Fruit fly (Drosophila melanogaster) whole organism, embryonic: Measurements from ENCODE around the gene Tbca.

Experiments used
- Ada2b ChIP-seq: fragments of 200-800 bp; sonication (Bioruptor generic); IDR thresholded peaks from 2 replicates; pipeline ENCODE4 v1.3.6; 2022; ENCODE audit warnings: missing biosample characterization, missing genetic modification characterization
- CG11456 ChIP-seq: fragments of 200-800 bp; sonication (Bioruptor generic); IDR thresholded peaks from 3 replicates; pipeline ENCODE4 v1.3.6; 2022; ENCODE audit warnings: missing biosample characterization, missing genetic modification characterization
- CG11504 ChIP-seq: fragments of 200-800 bp; sonication (Bioruptor generic); optimal IDR thresholded peaks from 3 replicates; lab custom pipeline; 2019; ENCODE audit warnings: missing biosample characterization, mild to moderate bottlenecking, missing genetic modification characterization, moderate library complexity
- CG12391 ChIP-seq: fragments of 200-800 bp; sonication (Bioruptor generic); optimal IDR thresholded peaks from 3 replicates; lab custom pipeline; 2018; ENCODE audit warnings: missing biosample characterization, mild to moderate bottlenecking, missing genetic modification characterization, moderate library complexity
- CG12744 ChIP-seq: fragments of 200-800 bp; sonication (Bioruptor generic); optimal IDR thresholded peaks from 2 replicates; lab custom pipeline; 2016; ENCODE audit warnings: missing biosample characterization, missing genetic modification characterization
- CG13296 ChIP-seq: fragments of 200-800 bp; sonication (Bioruptor generic); optimal IDR thresholded peaks from 3 replicates; lab custom pipeline; 2018; ENCODE audit warnings: missing biosample characterization, mild to moderate bottlenecking, missing genetic modification characterization
- CG13624 ChIP-seq: fragments of 200-800 bp; sonication (Bioruptor generic); optimal IDR thresholded peaks from 2 replicates; lab custom pipeline; 2016; ENCODE audit warnings: missing biosample characterization, missing genetic modification characterization
- CG15479 ChIP-seq: fragments of 200-800 bp; sonication (Bioruptor generic); optimal IDR thresholded peaks from 3 replicates; lab custom pipeline; 2019; ENCODE audit warnings: missing biosample characterization, mild to moderate bottlenecking, missing genetic modification characterization, moderate library complexity
- CG1603 ChIP-seq: fragments of 200-800 bp; sonication (Bioruptor generic); optimal IDR thresholded peaks from 2 replicates; lab custom pipeline; 2019; ENCODE audit warnings: missing biosample characterization, mild to moderate bottlenecking, missing genetic modification characterization, moderate library complexity
- CG1647 ChIP-seq: fragments of 200-800 bp; sonication (Bioruptor generic); optimal IDR thresholded peaks from 3 replicates; lab custom pipeline; 2016; ENCODE audit warnings: missing biosample characterization, missing genetic modification characterization
- CG16813 ChIP-seq: fragments of 200-800 bp; sonication (Bioruptor generic); IDR thresholded peaks from 3 replicates; pipeline ENCODE4 v1.3.6; 2022; ENCODE audit warnings: missing biosample characterization, missing genetic modification characterization; ENCODE audit not compliant: partially characterized antibody
- CG16815 ChIP-seq: fragments of 200-800 bp; sonication (Bioruptor generic); optimal IDR thresholded peaks from 3 replicates; lab custom pipeline; 2017; ENCODE audit warnings: missing biosample characterization, mild to moderate bottlenecking, missing genetic modification characterization
- CG17361 ChIP-seq: fragments of 200-800 bp; sonication (Bioruptor generic); IDR thresholded peaks from 3 replicates; pipeline ENCODE4 v1.3.6; 2022; ENCODE audit warnings: missing biosample characterization, missing genetic modification characterization
- CG2678 ChIP-seq: fragments of 200-800 bp; sonication (Bioruptor generic); optimal IDR thresholded peaks from 3 replicates; lab custom pipeline; 2019; ENCODE audit warnings: missing biosample characterization, mild to moderate bottlenecking, missing genetic modification characterization, moderate library complexity
- CG30403 ChIP-seq: fragments of 200-800 bp; sonication (Bioruptor generic); optimal IDR thresholded peaks from 3 replicates; lab custom pipeline; 2016; ENCODE audit warnings: missing biosample characterization, missing genetic modification characterization
- CG4617 ChIP-seq: fragments of 200-800 bp; sonication (Bioruptor generic); optimal IDR thresholded peaks from 3 replicates; lab custom pipeline; 2016; ENCODE audit warnings: missing biosample characterization, missing genetic modification characterization, borderline replicate concordance
- CG4707 ChIP-seq: fragments of 200-800 bp; sonication (Bioruptor generic); optimal IDR thresholded peaks from 2 replicates; lab custom pipeline; 2018; ENCODE audit warnings: missing biosample characterization, mild to moderate bottlenecking, missing genetic modification characterization, moderate library complexity
- CG4854 ChIP-seq: fragments of 200-800 bp; sonication (Bioruptor generic); optimal IDR thresholded peaks from 2 replicates; lab custom pipeline; 2016; ENCODE audit warnings: missing biosample characterization, missing genetic modification characterization, inconsistent platforms
- CG6654 ChIP-seq: fragments of 200-800 bp; sonication (Bioruptor generic); optimal IDR thresholded peaks from 2 replicates; lab custom pipeline; 2017; ENCODE audit warnings: missing biosample characterization, mild to moderate bottlenecking, missing genetic modification characterization
- CG7271 ChIP-seq: fragments of 200-800 bp; sonication (Bioruptor generic); optimal IDR thresholded peaks from 2 replicates; lab custom pipeline; 2018; ENCODE audit warnings: missing biosample characterization, mild to moderate bottlenecking, missing genetic modification characterization, moderate library complexity
- CG8765 ChIP-seq: fragments of 200-800 bp; sonication (Bioruptor generic); IDR thresholded peaks from 2 replicates; pipeline ENCODE4 v1.3.6; 2022; ENCODE audit warnings: missing biosample characterization, missing genetic modification characterization
- D19B ChIP-seq: fragments of 200-800 bp; sonication (Bioruptor generic); optimal IDR thresholded peaks from 2 replicates; lab custom pipeline; 2017; ENCODE audit warnings: missing biosample characterization, mild to moderate bottlenecking, missing genetic modification characterization
- E2f2 ChIP-seq: fragments of 200-800 bp; sonication (Bioruptor generic); IDR thresholded peaks from 2 replicates; pipeline ENCODE4 v1.3.6; 2022; ENCODE audit warnings: missing biosample characterization, missing genetic modification characterization
- Gsc ChIP-seq: fragments of 200-800 bp; sonication (Bioruptor generic); IDR thresholded peaks from 2 replicates; pipeline ENCODE4 v1.3.6; 2022; ENCODE audit warnings: missing biosample characterization, missing genetic modification characterization
- H15 ChIP-seq: fragments of 200-800 bp; sonication (Bioruptor generic); IDR thresholded peaks from 3 replicates; pipeline ENCODE4 v1.3.6; 2022; ENCODE audit warnings: missing biosample characterization, missing genetic modification characterization
- Med ChIP-seq: fragments of 200-800 bp; sonication (Bioruptor generic); peaks from one replicate; lab custom pipeline; 2016; ENCODE audit warnings: missing biosample characterization, missing genetic modification characterization, mild to moderate bottlenecking, inconsistent platforms, moderate library complexity
- Oli ChIP-seq: fragments of 200-800 bp; sonication (Bioruptor generic); optimal IDR thresholded peaks from 2 replicates; lab custom pipeline; 2018; ENCODE audit warnings: missing biosample characterization, mild to moderate bottlenecking, missing genetic modification characterization, moderate library complexity
- PHDP ChIP-seq: fragments of 200-800 bp; sonication (Bioruptor generic); optimal IDR thresholded peaks from 3 replicates; lab custom pipeline; 2018; ENCODE audit warnings: missing biosample characterization, mild to moderate bottlenecking, missing genetic modification characterization, moderate library complexity
- Ptx1 ChIP-seq: fragments of 200-800 bp; sonication (Bioruptor generic); IDR thresholded peaks from 2 replicates; pipeline ENCODE4 v1.3.6; 2022; ENCODE audit warnings: missing biosample characterization, missing genetic modification characterization
- Sox102F ChIP-seq: fragments of 200-800 bp; sonication (Bioruptor generic); optimal IDR thresholded peaks from 2 replicates; lab custom pipeline; 2018; ENCODE audit warnings: missing biosample characterization, mild to moderate bottlenecking, missing genetic modification characterization, moderate library complexity
- Sry-δ ChIP-seq: fragments of 200-800 bp; sonication (Bioruptor generic); optimal IDR thresholded peaks from 2 replicates; lab custom pipeline; 2016; ENCODE audit warnings: missing biosample characterization, missing genetic modification characterization
- Trl ChIP-seq, 3 experiments: fragments of >200 bp in 2 of 3; fragments of 200-800 bp in 1 of 3; sonication (Bioruptor generic) in 1 of 3; optimal IDR thresholded peaks; 2 replicates in 1 of 3; 3 replicates in 2 of 3; lab custom pipeline; 2016 to 2017; ENCODE audit warnings: missing biosample characterization in 1 of 3, missing genetic modification characterization in 1 of 3
- bsh ChIP-seq, 2 experiments: fragments of 200-800 bp; sonication (Bioruptor generic); optimal IDR thresholded peaks; 2 replicates each; lab custom pipeline; 2017 to 2018; ENCODE audit warnings: mild to moderate bottlenecking in 2 of 2, missing biosample characterization in 2 of 2, missing genetic modification characterization in 2 of 2, moderate library complexity in 1 of 2
- crc ChIP-seq: fragments of 200-800 bp; sonication (Bioruptor generic); optimal IDR thresholded peaks from 2 replicates; lab custom pipeline; 2016; ENCODE audit warnings: missing biosample characterization, missing genetic modification characterization
- dysf ChIP-seq: fragments of 200-800 bp; sonication (Bioruptor generic); IDR thresholded peaks from 3 replicates; pipeline ENCODE4 v1.3.6; 2022; ENCODE audit warnings: missing biosample characterization, missing genetic modification characterization
- fru ChIP-seq: fragments of >200 bp; optimal IDR thresholded peaks from 2 replicates; lab custom pipeline; 2017
- gce ChIP-seq: fragments of 200-800 bp; sonication (Bioruptor generic); IDR thresholded peaks from 3 replicates; pipeline ENCODE4 v1.3.6; 2022; ENCODE audit warnings: missing biosample characterization, missing genetic modification characterization
- gem ChIP-seq: fragments of 200-800 bp; sonication (Bioruptor generic); optimal IDR thresholded peaks from 2 replicates; lab custom pipeline; 2019; ENCODE audit warnings: missing biosample characterization, mild to moderate bottlenecking, missing genetic modification characterization, moderate library complexity
- hth ChIP-seq: fragments of >200 bp; optimal IDR thresholded peaks from 2 replicates; lab custom pipeline; 2017; ENCODE audit warnings: inconsistent platforms
- lbe ChIP-seq: fragments of 200-800 bp; sonication (Bioruptor generic); optimal IDR thresholded peaks from 2 replicates; lab custom pipeline; 2016; ENCODE audit warnings: missing biosample characterization, mild to moderate bottlenecking, missing genetic modification characterization
- oc ChIP-seq: fragments of 200-800 bp; sonication (Bioruptor generic); optimal IDR thresholded peaks from 2 replicates; lab custom pipeline; 2018; ENCODE audit warnings: missing biosample characterization, mild to moderate bottlenecking, missing genetic modification characterization, moderate library complexity
- ro ChIP-seq: fragments of 200-800 bp; sonication (Bioruptor generic); IDR thresholded peaks from 2 replicates; pipeline ENCODE4 v1.3.6; 2022; ENCODE audit warnings: missing biosample characterization, missing genetic modification characterization
- row ChIP-seq: fragments of 200-800 bp; sonication (Bioruptor generic); IDR thresholded peaks from 3 replicates; pipeline ENCODE4 v1.3.6; 2022; ENCODE audit warnings: missing biosample characterization, missing genetic modification characterization
- sens ChIP-seq: fragments of 200-800 bp; sonication (Bioruptor generic); peaks from one replicate; lab custom pipeline; 2016; ENCODE audit warnings: missing biosample characterization, missing genetic modification characterization
- sisA ChIP-seq: fragments of 200-800 bp; sonication (Bioruptor generic); IDR thresholded peaks from 2 replicates; pipeline ENCODE4 v1.3.6; 2022; ENCODE audit warnings: missing biosample characterization, missing genetic modification characterization
- sob ChIP-seq: fragments of 200-800 bp; sonication (Bioruptor generic); IDR thresholded peaks from 2 replicates; pipeline ENCODE4 v1.3.6; 2022; ENCODE audit warnings: missing biosample characterization, missing genetic modification characterization
- sug ChIP-seq: fragments of 200-800 bp; optimal IDR thresholded peaks from 2 replicates; lab custom pipeline; 2019; ENCODE audit warnings: missing biosample characterization, mild to moderate bottlenecking, missing genetic modification characterization, moderate library complexity
- unpg ChIP-seq: fragments of 200-800 bp; sonication (Bioruptor generic); optimal IDR thresholded peaks from 3 replicates; lab custom pipeline; 2018; ENCODE audit warnings: missing biosample characterization, mild to moderate bottlenecking, missing genetic modification characterization, moderate library complexity

Gene Tbca

DNA sequence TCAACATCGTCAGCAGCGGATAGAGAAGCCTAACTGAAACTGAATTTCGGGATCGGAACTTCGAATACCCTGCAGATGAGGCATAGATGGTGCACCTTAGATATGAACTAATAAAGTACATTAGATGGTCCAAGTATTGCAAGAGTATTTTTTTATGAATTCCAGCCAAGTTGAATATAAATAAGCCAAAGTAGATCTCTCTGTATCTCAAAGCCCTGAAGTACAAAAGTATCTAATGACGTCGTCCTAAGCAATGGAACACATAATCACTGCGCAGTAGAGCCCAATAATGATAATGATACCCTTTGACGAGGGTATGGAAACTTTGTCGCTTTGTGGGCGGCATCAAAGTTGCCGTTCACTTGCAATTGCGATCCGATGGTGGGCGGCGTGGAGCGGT is 33.5 kb upstream of the Tbca start (continued):
- TF ChIP-seq CG6654: no peak
- peak; percentile 12 for TF ChIP-seq Sox102F (GFP tag; lab: Kevin White, UChicago)
- TF ChIP-seq unpg (GFP tag; lab: Kevin White, UChicago): no peak
- no peak for TF ChIP-seq PHDP (tag; lab: Kevin White, UChicago)
- TF ChIP-seq CG2678 (tag; lab: Kevin White, UChicago): peak; percentile 21
- TF ChIP-seq sens: peak; percentile 63
- no peak for TF ChIP-seq hth (lab: Kevin White, UChicago)
- TF ChIP-seq sug (tag; lab: Kevin White, UChicago): no peak
- TF ChIP-seq CG11504 (tag; lab: Kevin White, UChicago): peak; percentile 24
- no peak for TF ChIP-seq ro (GFP tag; lab: Robert Waterston, UW)
- 0 out of 2 replicates have a peak, but pooled peaks have one; percentile 19 for TF ChIP-seq sisA (GFP tag; lab: Robert Waterston, UW)
- TF ChIP-seq row: peak; percentile 53
- no peak for TF ChIP-seq CG4854
- no peak for TF ChIP-seq CG1647
- peak; percentile 10 for TF ChIP-seq gem (tag; lab: Kevin White, UChicago)
- TF ChIP-seq Sry-δ (GFP tag; lab: Kevin White, UChicago): no peak
- TF ChIP-seq gce (GFP tag; lab: Robert Waterston, UW): no peak
- TF ChIP-seq CG30403 (GFP tag; lab: Kevin White, UChicago): no peak
- no peak for TF ChIP-seq dysf
- peak; percentile 47 for TF ChIP-seq D19B (GFP tag; lab: Kevin White, UChicago)
- TF ChIP-seq CG13624 (GFP tag; lab: Kevin White, UChicago): no peak
- TF ChIP-seq CG7271 (tag; lab: Kevin White, UChicago): no peak
- no peak for TF ChIP-seq CG11456 (GFP tag; lab: Robert Waterston, UW)
- TF ChIP-seq CG15479: no peak
- 0 out of 2 replicates have a peak, but pooled peaks have one; percentile 23 for TF ChIP-seq Ada2b (GFP tag; lab: Robert Waterston, UW)
- peak; percentile 16 for TF ChIP-seq Oli (tag; lab: Kevin White, UChicago)
- no peak for TF ChIP-seq lbe (GFP tag; lab: Kevin White, UChicago)
- peak in 1 of 2 experiments; percentile 24 for TF ChIP-seq bsh (GFP tag; optimal IDR thresholded peaks at IDR 0.05; lab: Kevin White, UChicago)
- no peak for TF ChIP-seq CG12391
- no peak for TF ChIP-seq CG16813 (GFP tag; lab: Robert Waterston, UW)
- no peak for TF ChIP-seq H15 (GFP tag; lab: Robert Waterston, UW)
- TF ChIP-seq CG16815 (GFP tag; lab: Kevin White, UChicago): no peak
- 0 out of 3 replicates have a peak, but pooled peaks have one; percentile 24 for TF ChIP-seq CG17361
- peak; percentile 25 for TF ChIP-seq oc (tag; lab: Kevin White, UChicago)
- TF ChIP-seq E2f2 (GFP tag; lab: Robert Waterston, UW): no peak
- TF ChIP-seq Gsc (GFP tag; lab: Robert Waterston, UW): no peak
- TF ChIP-seq CG1603 (tag; lab: Kevin White, UChicago): peak; percentile 26
- TF ChIP-seq Trl (optimal IDR thresholded peaks at IDR 0.05; lab: Kevin White, UChicago): no peak
- TF ChIP-seq Trl (GFP tag; optimal IDR thresholded peaks at IDR 0.05; lab: Kevin White, UChicago): no peak
- TF ChIP-seq Med (GFP tag; lab: Kevin White, UChicago): peak; percentile 71
- no peak for TF ChIP-seq CG13296 (GFP tag; lab: Kevin White, UChicago)
- TF ChIP-seq CG8765 (GFP tag; lab: Robert Waterston, UW): no peak
- 0 out of 2 replicates have a peak, but pooled peaks have one; percentile 11 for TF ChIP-seq Ptx1 (GFP tag; lab: Robert Waterston, UW)
- TF ChIP-seq sob (GFP tag; lab: Robert Waterston, UW): no peak
- no peak for TF ChIP-seq fru (lab: Kevin White, UChicago)
- TF ChIP-seq CG4617 (GFP tag; lab: Kevin White, UChicago): no peak
- TF ChIP-seq CG12744 (GFP tag; lab: Kevin White, UChicago): no peak
- no peak for TF ChIP-seq crc (GFP tag; lab: Kevin White, UChicago)
- no peak for TF ChIP-seq CG4707 (GFP tag; lab: Kevin White, UChicago)
